Worm (Caenorhabditis elegans): ENCODE measurements around the gene nhr-256.

DNA sequence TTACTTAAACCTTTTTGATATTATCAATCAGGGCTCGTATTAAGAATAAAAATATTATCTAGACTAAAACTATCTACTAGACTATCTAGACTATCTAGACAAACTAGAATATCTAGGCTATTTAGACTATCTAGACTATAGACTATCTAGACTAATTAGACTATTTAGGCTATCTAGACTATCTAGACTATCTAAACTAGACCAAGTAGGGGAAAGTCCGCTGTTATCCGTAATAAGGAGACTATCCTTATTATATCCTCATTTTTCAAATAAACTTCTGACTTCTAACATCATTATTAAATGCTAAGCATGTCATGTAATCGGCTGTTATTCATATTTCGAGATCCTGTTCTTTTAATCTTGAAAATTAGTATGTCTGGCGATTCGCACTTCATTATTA, 21.6 kb upstream of the nhr-256 start, which contains the start of gene srw-101:
- TF ChIP-seq mdl-1 (tag; optimal IDR thresholded peaks at IDR 0.05): no peak
- TF ChIP-seq skn-1 (tag; optimal IDR thresholded peaks at IDR 0.05): no peak
- no peak for TF ChIP-seq nhr-28 (tag; optimal IDR thresholded peaks at IDR 0.05)
- TF ChIP-seq ztf-4 (tag; optimal IDR thresholded peaks at IDR 0.05): no peak
- TF ChIP-seq nhr-12 (tag; optimal IDR thresholded peaks at IDR 0.05): no peak
- no peak for TF ChIP-seq unc-62 (GFP tag; optimal IDR thresholded peaks at IDR 0.05)
- TF ChIP-seq R02D3.7 (tag; optimal IDR thresholded peaks at IDR 0.05): no peak
